Fruit fly (Drosophila melanogaster) whole organism, prepupa: Measurements from ENCODE around the gene bou.

Source experiments
- CG10631 ChIP-seq: fragments of 200-800 bp; sonication (Bioruptor generic); optimal IDR thresholded peaks from 2 replicates; lab custom pipeline; 2016; ENCODE audit warnings: missing biosample characterization, missing genetic modification characterization
- CG11762 ChIP-seq: fragments of 200-800 bp; sonication (Bioruptor generic); optimal IDR thresholded peaks from 3 replicates; lab custom pipeline; 2016; ENCODE audit warnings: missing biosample characterization, missing genetic modification characterization; ENCODE audit not compliant: insufficient read depth
- CG11902 ChIP-seq: fragments of 200-800 bp; sonication (Bioruptor generic); optimal IDR thresholded peaks from 3 replicates; lab custom pipeline; 2016; ENCODE audit warnings: missing biosample characterization, missing genetic modification characterization
- CG15336 ChIP-seq: fragments of 200-800 bp; sonication (Bioruptor generic); IDR thresholded peaks from 2 replicates; pipeline ENCODE4 v1.3.6; 2022; ENCODE audit warnings: missing biosample characterization, missing genetic modification characterization
- CG1621 ChIP-seq: fragments of 200-800 bp; sonication (Bioruptor generic); optimal IDR thresholded peaks from 3 replicates; lab custom pipeline; 2018; ENCODE audit warnings: missing biosample characterization, mild to moderate bottlenecking, missing genetic modification characterization
- CG3032 ChIP-seq: fragments of 200-800 bp; optimal IDR thresholded peaks from 2 replicates; lab custom pipeline; 2019; ENCODE audit warnings: missing biosample characterization, mild to moderate bottlenecking, missing genetic modification characterization, moderate library complexity
- CG31627 ChIP-seq: fragments of 200-800 bp; sonication (Bioruptor generic); optimal IDR thresholded peaks from 3 replicates; lab custom pipeline; 2016; ENCODE audit warnings: missing biosample characterization, missing genetic modification characterization
- CG32006 ChIP-seq: fragments of 200-800 bp; sonication (Bioruptor generic); optimal IDR thresholded peaks from 3 replicates; lab custom pipeline; 2017; ENCODE audit warnings: missing biosample characterization, mild to moderate bottlenecking, missing genetic modification characterization
- CG3919 ChIP-seq: fragments of 200-800 bp; sonication (Bioruptor generic); optimal IDR thresholded peaks from 3 replicates; lab custom pipeline; 2016; ENCODE audit warnings: missing biosample characterization, missing genetic modification characterization
- CG4318 ChIP-seq: fragments of 200-800 bp; sonication (Bioruptor generic); optimal IDR thresholded peaks from 3 replicates; lab custom pipeline; 2017; ENCODE audit warnings: missing biosample characterization, mild to moderate bottlenecking, missing genetic modification characterization
- CG6163 ChIP-seq: fragments of 200-800 bp; sonication (Bioruptor generic); IDR thresholded peaks from 3 replicates; pipeline ENCODE4 v1.3.6; 2022; ENCODE audit warnings: missing biosample characterization, missing genetic modification characterization
- CG6276 ChIP-seq: fragments of 200-800 bp; sonication (Bioruptor generic); optimal IDR thresholded peaks from 2 replicates; lab custom pipeline; 2017; ENCODE audit warnings: missing biosample characterization, mild to moderate bottlenecking, missing genetic modification characterization
- CG6792 ChIP-seq: fragments of 200-800 bp; sonication (Bioruptor generic); optimal IDR thresholded peaks from 3 replicates; lab custom pipeline; 2016; ENCODE audit warnings: missing biosample characterization, missing genetic modification characterization
- CG6808 ChIP-seq: fragments of 200-800 bp; sonication (Bioruptor generic); optimal IDR thresholded peaks from 3 replicates; lab custom pipeline; 2017; ENCODE audit warnings: missing biosample characterization, missing genetic modification characterization, mild to moderate bottlenecking, moderate library complexity, missing genetic modification reagents
- CG6854 ChIP-seq: fragments of 200-800 bp; sonication (Bioruptor generic); optimal IDR thresholded peaks from 2 replicates; lab custom pipeline; 2017; ENCODE audit warnings: missing biosample characterization, mild to moderate bottlenecking, missing genetic modification characterization
- CG7368 ChIP-seq: fragments of 200-800 bp; sonication (Bioruptor generic); optimal IDR thresholded peaks from 3 replicates; lab custom pipeline; 2016; ENCODE audit warnings: missing biosample characterization, missing genetic modification characterization
- CG8119 ChIP-seq: fragments of 200-800 bp; sonication (Bioruptor generic); IDR thresholded peaks from 3 replicates; pipeline ENCODE4 v1.3.6; 2022; ENCODE audit warnings: missing biosample characterization, missing genetic modification characterization
- CG8632 ChIP-seq: fragments of 200-800 bp; sonication (Bioruptor generic); optimal IDR thresholded peaks from 3 replicates; lab custom pipeline; 2016; ENCODE audit warnings: missing biosample characterization, missing genetic modification characterization
- Eip75B ChIP-seq: fragments of 200-800 bp; sonication (Bioruptor generic); optimal IDR thresholded peaks from 3 replicates; lab custom pipeline; 2016; ENCODE audit warnings: missing biosample characterization, missing genetic modification characterization
- Eip78C ChIP-seq: fragments of 200-800 bp; sonication (Bioruptor generic); peaks from one replicate; lab custom pipeline; 2016; ENCODE audit warnings: missing biosample characterization, missing genetic modification characterization
- Eip93F ChIP-seq: fragments of 200-800 bp; sonication (Bioruptor generic); optimal IDR thresholded peaks from 2 replicates; lab custom pipeline; 2016; ENCODE audit warnings: missing biosample characterization, mild to moderate bottlenecking, missing genetic modification characterization
- Ets21C ChIP-seq: fragments of 200-800 bp; sonication (Bioruptor generic); optimal IDR thresholded peaks from 3 replicates; lab custom pipeline; 2016; ENCODE audit warnings: missing biosample characterization, missing genetic modification characterization
- Ets96B ChIP-seq: fragments of 200-800 bp; optimal IDR thresholded peaks from 2 replicates; lab custom pipeline; 2019; ENCODE audit warnings: missing biosample characterization, mild to moderate bottlenecking, missing genetic modification characterization, moderate library complexity
- Hr38 ChIP-seq: sonication (Bioruptor generic); optimal IDR thresholded peaks from 2 replicates; lab custom pipeline; 2016; ENCODE audit warnings: missing biosample characterization, missing genetic modification characterization
- Hr39 ChIP-seq: fragments of 200-800 bp; sonication (Bioruptor generic); optimal IDR thresholded peaks from 2 replicates; lab custom pipeline; 2016; ENCODE audit warnings: missing biosample characterization, missing genetic modification characterization
- Hr4 ChIP-seq: fragments of 200-800 bp; sonication (Bioruptor generic); optimal IDR thresholded peaks from 3 replicates; lab custom pipeline; 2016; ENCODE audit warnings: missing biosample characterization, missing genetic modification characterization
- Lpt ChIP-seq: fragments of 200-800 bp; sonication (Bioruptor generic); optimal IDR thresholded peaks from 3 replicates; lab custom pipeline; 2016; ENCODE audit warnings: missing biosample characterization, missing genetic modification characterization
- Met ChIP-seq: fragments of 200-800 bp; sonication (Bioruptor generic); optimal IDR thresholded peaks from 3 replicates; lab custom pipeline; 2016; ENCODE audit warnings: missing biosample characterization, missing genetic modification characterization
- OdsH ChIP-seq: fragments of 200-800 bp; sonication (Bioruptor generic); optimal IDR thresholded peaks from 3 replicates; lab custom pipeline; 2016; ENCODE audit warnings: missing biosample characterization, missing genetic modification characterization
- Sox102F ChIP-seq: fragments of 200-800 bp; sonication (Bioruptor generic); optimal IDR thresholded peaks from 2 replicates; lab custom pipeline; 2016; ENCODE audit warnings: missing biosample characterization, mild to moderate bottlenecking, missing genetic modification characterization
- Sox14 ChIP-seq: fragments of 200-800 bp; sonication (Bioruptor generic); optimal IDR thresholded peaks from 3 replicates; lab custom pipeline; 2016; ENCODE audit warnings: missing biosample characterization, missing genetic modification characterization
- Sox15 ChIP-seq: fragments of 200-800 bp; sonication (Bioruptor generic); optimal IDR thresholded peaks from 3 replicates; lab custom pipeline; 2016; ENCODE audit warnings: missing biosample characterization, missing genetic modification characterization
- achi ChIP-seq: fragments of 200-800 bp; sonication (Bioruptor generic); optimal IDR thresholded peaks from 3 replicates; lab custom pipeline; 2016; ENCODE audit warnings: missing biosample characterization, missing genetic modification characterization
- acj6 ChIP-seq: fragments of 200-800 bp; sonication (Bioruptor generic); optimal IDR thresholded peaks from 3 replicates; lab custom pipeline; 2016; ENCODE audit warnings: missing biosample characterization, missing genetic modification characterization
- cyc ChIP-seq: fragments of 200-800 bp; sonication (Bioruptor generic); optimal IDR thresholded peaks from 3 replicates; lab custom pipeline; 2016; ENCODE audit warnings: missing biosample characterization, missing genetic modification characterization
- dac ChIP-seq: fragments of 200-800 bp; sonication (Bioruptor generic); optimal IDR thresholded peaks from 2 replicates; lab custom pipeline; 2017; ENCODE audit warnings: missing biosample characterization, mild to moderate bottlenecking, missing genetic modification characterization
- dsx ChIP-seq: fragments of 200-800 bp; optimal IDR thresholded peaks from 3 replicates; lab custom pipeline; 2019; ENCODE audit warnings: missing biosample characterization, mild to moderate bottlenecking, missing genetic modification characterization, moderate library complexity; ENCODE audit not compliant: poor library complexity, severe bottlenecking
- eg ChIP-seq: fragments of 200-800 bp; sonication (Bioruptor generic); IDR thresholded peaks from 3 replicates; pipeline ENCODE4 v1.3.6; 2022; ENCODE audit warnings: missing biosample characterization, missing genetic modification characterization
- esn ChIP-seq: fragments of 200-800 bp; sonication (Bioruptor generic); optimal IDR thresholded peaks from 2 replicates; lab custom pipeline; 2016; ENCODE audit warnings: missing biosample characterization, mild to moderate bottlenecking, missing genetic modification characterization, moderate library complexity
- fd85E ChIP-seq: fragments of 200-800 bp; sonication (Bioruptor generic); optimal IDR thresholded peaks from 3 replicates; lab custom pipeline; 2016; ENCODE audit warnings: missing biosample characterization, missing genetic modification characterization
- fkh ChIP-seq: fragments of 200-800 bp; sonication (Bioruptor generic); optimal IDR thresholded peaks from 3 replicates; lab custom pipeline; 2017; ENCODE audit warnings: missing biosample characterization, mild to moderate bottlenecking, missing genetic modification characterization, moderate library complexity
- lz ChIP-seq: fragments of 200-800 bp; sonication (Bioruptor generic); optimal IDR thresholded peaks from 3 replicates; lab custom pipeline; 2016; ENCODE audit warnings: missing biosample characterization, missing genetic modification characterization
- pdm3 ChIP-seq: fragments of 200-800 bp; sonication (Bioruptor generic); optimal IDR thresholded peaks from 3 replicates; lab custom pipeline; 2016; ENCODE audit warnings: missing biosample characterization, missing genetic modification characterization
- spab ChIP-seq: fragments of 200-800 bp; sonication (Bioruptor generic); optimal IDR thresholded peaks from 2 replicates; lab custom pipeline; 2017; ENCODE audit warnings: missing biosample characterization, mild to moderate bottlenecking, missing genetic modification characterization, missing genetic modification reagents
- svp ChIP-seq: fragments of 200-800 bp; sonication (Bioruptor generic); peaks from one replicate; lab custom pipeline; 2016; ENCODE audit warnings: missing biosample characterization, missing genetic modification characterization
- topi ChIP-seq: fragments of 200-800 bp; sonication (Bioruptor generic); optimal IDR thresholded peaks from 3 replicates; lab custom pipeline; 2016; ENCODE audit warnings: missing biosample characterization, missing genetic modification characterization
- vri ChIP-seq: fragments of 200-800 bp; sonication (Bioruptor generic); optimal IDR thresholded peaks from 3 replicates; lab custom pipeline; 2016; ENCODE audit warnings: missing biosample characterization, mild to moderate bottlenecking, missing genetic modification characterization

bou gene

DNA sequence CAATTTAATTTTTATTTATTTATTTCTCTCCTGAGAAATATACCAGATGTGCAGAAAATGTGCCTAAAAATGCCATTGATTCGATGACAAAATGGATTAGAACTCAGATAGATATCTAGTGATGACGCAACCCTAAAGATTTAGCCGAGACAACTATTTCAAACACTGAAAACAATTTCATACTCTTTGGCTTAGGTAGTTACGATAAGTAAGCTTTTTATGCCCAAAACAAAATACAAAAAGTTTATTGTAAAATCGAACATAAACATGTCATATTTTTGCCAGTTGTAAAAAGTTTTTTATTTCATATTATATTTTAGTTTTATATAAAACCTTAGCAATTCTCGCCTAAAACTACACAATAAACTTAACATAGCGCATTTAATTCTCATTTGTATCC, 12.9 kb upstream of the bou start, which contains the start of gene CG3040 (continued):
- TF ChIP-seq eg (peak; percentile 67; the same call in 2 of the 3 replicates), cyc (GFP tag; lab: Kevin White, UChicago) (peak; percentile 13), Sox14 (GFP tag; lab: Kevin White, UChicago) (peak; percentile 16), pdm3 (peak; percentile 42), CG8632 (GFP tag; lab: Kevin White, UChicago) (no peak), CG10631 (GFP tag; lab: Kevin White, UChicago) (peak; percentile 32), Eip78C (GFP tag; lab: Kevin White, UChicago) (peak; percentile 66), acj6 (GFP tag; lab: Kevin White, UChicago) (no peak), achi (GFP tag; lab: Kevin White, UChicago) (peak; percentile 1), CG6276 (GFP tag; lab: Kevin White, UChicago) (no peak), CG6808 (no peak), CG11902 (GFP tag; lab: Kevin White, UChicago) (no peak), Eip75B (GFP tag; lab: Kevin White, UChicago) (no peak), vri (peak; percentile 27), dsx (GFP tag; lab: Kevin White, UChicago) (peak; percentile 3), CG7368 (no peak)

DNA sequence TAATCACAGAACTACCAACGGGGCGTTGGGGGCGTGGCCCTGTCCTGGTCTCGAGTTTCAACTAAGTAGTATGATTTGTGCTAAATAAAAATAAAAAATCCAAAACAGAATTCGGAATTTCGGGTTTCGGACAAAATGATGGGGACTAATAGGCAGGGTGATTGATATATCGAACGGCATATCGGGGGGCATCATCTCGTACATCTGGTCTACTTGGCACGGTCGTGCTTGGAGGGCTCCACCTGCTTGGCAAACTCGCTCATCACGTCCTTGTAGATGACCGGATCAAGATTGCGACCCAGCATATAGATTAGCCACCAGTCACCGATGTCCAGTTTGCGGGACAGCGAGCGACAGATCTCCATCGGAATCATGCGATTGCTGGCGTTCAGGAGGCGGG, 12.1 kb upstream of the bou start:
- TF ChIP-seq svp (peak; percentile 61), spab (GFP tag; lab: Kevin White, UChicago) (no peak)

dm6 chrX:6976364-6976763, 9.9 kb upstream of the bou start:
- TF ChIP-seq lz (GFP tag; lab: Kevin White, UChicago) (peak; percentile 26), Sox15 (GFP tag; lab: Kevin White, UChicago) (no peak), CG11902 (GFP tag; lab: Kevin White, UChicago) (no peak), Met (peak; percentile 47), vri (peak; percentile 12), CG6854 (GFP tag; lab: Kevin White, UChicago) (no peak), CG31627 (peak; percentile 28), fkh (GFP tag; lab: Kevin White, UChicago) (no peak), CG6163 (peak; percentile 66; the same call in 2 of the 3 replicates), CG8632 (GFP tag; lab: Kevin White, UChicago) (peak; percentile 0), CG1621 (tag; lab: Kevin White, UChicago) (peak; percentile 20), CG6792 (peak; percentile 24), CG32006 (peak; percentile 36), dac (GFP tag; lab: Kevin White, UChicago) (no peak), CG3032 (tag; lab: Kevin White, UChicago) (peak; percentile 53), CG3919 (GFP tag; lab: Kevin White, UChicago) (peak; percentile 49), topi (GFP tag; lab: Kevin White, UChicago) (peak; percentile 36), acj6 (GFP tag; lab: Kevin White, UChicago) (peak; percentile 54), Sox102F (no peak), Eip93F (GFP tag; lab: Kevin White, UChicago) (no peak), CG6808 (peak; percentile 24), CG15336 (GFP tag; lab: Robert Waterston, UW) (peak; percentile 41; the same call in 1 of the 2 replicates), Sox14 (GFP tag; lab: Kevin White, UChicago) (peak; percentile 35), Hr4 (GFP tag; lab: Kevin White, UChicago) (peak; percentile 18), dsx (GFP tag; lab: Kevin White, UChicago) (no peak), CG11762 (no peak), Eip75B (GFP tag; lab: Kevin White, UChicago) (peak; percentile 21), Hr38 (GFP tag; lab: Kevin White, UChicago) (no peak), achi (GFP tag; lab: Kevin White, UChicago) (peak; percentile 3), Ets21C (GFP tag; lab: Kevin White, UChicago) (no peak), CG7368 (peak; percentile 6), CG4318 (GFP tag; lab: Kevin White, UChicago) (no peak), Lpt (GFP tag; lab: Kevin White, UChicago) (no peak), Hr39 (GFP tag; lab: Kevin White, UChicago) (peak; percentile 31), esn (GFP tag; lab: Kevin White, UChicago) (peak; percentile 50), fd85E (GFP tag; lab: Kevin White, UChicago) (no peak), CG8119 (GFP tag; lab: Robert Waterston, UW) (0 out of 3 replicates have a peak, but pooled peaks have one; percentile 28), CG6276 (GFP tag; lab: Kevin White, UChicago) (no peak), OdsH (peak; percentile 47), Ets96B (peak; percentile 38)
